Fruit fly (Drosophila melanogaster) whole organism, embryonic: ENCODE results near the gene CG43401.

Experiments
- BEAF-32 ChIP-seq: fragments of 200-800 bp; sonication (Bioruptor generic); optimal IDR thresholded peaks from 3 replicates; lab custom pipeline; 2017; ENCODE audit warnings: missing biosample characterization, missing genetic modification characterization, mild to moderate bottlenecking, moderate library complexity, missing genetic modification reagents
- CG11093 ChIP-seq: fragments of 200-800 bp; sonication (Bioruptor generic); IDR thresholded peaks from 3 replicates; pipeline ENCODE4 v1.3.6; 2022; ENCODE audit warnings: missing biosample characterization, missing genetic modification characterization
- CG11456 ChIP-seq: fragments of 200-800 bp; sonication (Bioruptor generic); IDR thresholded peaks from 3 replicates; pipeline ENCODE4 v1.3.6; 2022; ENCODE audit warnings: missing biosample characterization, missing genetic modification characterization
- CG12391 ChIP-seq: fragments of 200-800 bp; sonication (Bioruptor generic); optimal IDR thresholded peaks from 3 replicates; lab custom pipeline; 2018; ENCODE audit warnings: missing biosample characterization, mild to moderate bottlenecking, missing genetic modification characterization, moderate library complexity
- CG14860 ChIP-seq: fragments of 200-800 bp; sonication (Bioruptor generic); IDR thresholded peaks from 3 replicates; pipeline ENCODE4 v1.3.6; 2022; ENCODE audit warnings: missing biosample characterization, missing genetic modification characterization; ENCODE audit not compliant: partially characterized antibody
- CG17328 ChIP-seq: fragments of 200-800 bp; sonication (Bioruptor generic); IDR thresholded peaks from 2 replicates; pipeline ENCODE4 v1.3.6; 2022; ENCODE audit warnings: missing biosample characterization, missing genetic modification characterization
- CG17612 ChIP-seq: fragments of 200-800 bp; sonication (Bioruptor generic); IDR thresholded peaks from 2 replicates; pipeline ENCODE4 v1.3.6; 2022; ENCODE audit warnings: missing biosample characterization, missing genetic modification characterization
- CG18599 ChIP-seq: fragments of 200-800 bp; sonication (Bioruptor generic); optimal IDR thresholded peaks from 3 replicates; lab custom pipeline; 2017; ENCODE audit warnings: missing biosample characterization, missing genetic modification characterization, mild to moderate bottlenecking, moderate library complexity, missing genetic modification reagents
- CG2712 ChIP-seq: fragments of 200-800 bp; optimal IDR thresholded peaks from 3 replicates; lab custom pipeline; 2019; ENCODE audit warnings: missing biosample characterization, mild to moderate bottlenecking, missing genetic modification characterization, moderate library complexity
- CG32532 ChIP-seq: fragments of 200-800 bp; sonication (Bioruptor generic); IDR thresholded peaks from 2 replicates; pipeline ENCODE4 v1.3.6; 2022; ENCODE audit warnings: missing biosample characterization, missing genetic modification characterization
- CG4404 ChIP-seq: fragments of 200-800 bp; sonication (Bioruptor generic); IDR thresholded peaks from 2 replicates; pipeline ENCODE4 v1.3.6; 2022; ENCODE audit warnings: missing biosample characterization, missing genetic modification characterization
- CG7786 ChIP-seq: fragments of 200-800 bp; sonication (Bioruptor generic); optimal IDR thresholded peaks from 2 replicates; lab custom pipeline; 2016; ENCODE audit warnings: missing biosample characterization, missing genetic modification characterization
- CG8290 ChIP-seq, 3 experiments: fragments of 200-800 bp; sonication (Bioruptor generic); optimal IDR thresholded peaks; 2 replicates each; lab custom pipeline; 2016 to 2019; ENCODE audit warnings: missing biosample characterization in 3 of 3, missing genetic modification characterization in 3 of 3, mild to moderate bottlenecking in 2 of 3, moderate library complexity in 1 of 3
- CG9727 ChIP-seq: fragments of 200-800 bp; sonication (Bioruptor generic); optimal IDR thresholded peaks from 3 replicates; lab custom pipeline; 2017; ENCODE audit warnings: missing biosample characterization, mild to moderate bottlenecking, missing genetic modification characterization
- D ChIP-seq, 2 experiments: fragments of 200-800 bp in 1 of 2; fragments of >200 bp in 1 of 2; sonication (Bioruptor generic) in 1 of 2; optimal IDR thresholded peaks; 2 replicates in 1 of 2; 3 replicates in 1 of 2; lab custom pipeline; 2017; ENCODE audit warnings: mild to moderate bottlenecking in 1 of 2, missing biosample characterization in 1 of 2, missing genetic modification characterization in 1 of 2, missing genetic modification reagents in 1 of 2
- Ets65A ChIP-seq: fragments of 200-800 bp; sonication (Bioruptor generic); peaks from one replicate; lab custom pipeline; 2016; ENCODE audit warnings: missing biosample characterization, missing genetic modification characterization
- Fer2 ChIP-seq: fragments of 200-800 bp; sonication (Bioruptor generic); optimal IDR thresholded peaks from 2 replicates; lab custom pipeline; 2018; ENCODE audit warnings: missing biosample characterization, mild to moderate bottlenecking, missing genetic modification characterization, moderate library complexity
- Med ChIP-seq: fragments of 200-800 bp; sonication (Bioruptor generic); peaks from one replicate; lab custom pipeline; 2016; ENCODE audit warnings: missing biosample characterization, missing genetic modification characterization, mild to moderate bottlenecking, inconsistent platforms, moderate library complexity
- Sry-δ ChIP-seq: fragments of 200-800 bp; sonication (Bioruptor generic); optimal IDR thresholded peaks from 2 replicates; lab custom pipeline; 2016; ENCODE audit warnings: missing biosample characterization, missing genetic modification characterization
- Xrp1 ChIP-seq: fragments of 200-800 bp; sonication (Bioruptor generic); IDR thresholded peaks from 2 replicates; pipeline ENCODE4 v1.3.6; 2022; ENCODE audit warnings: missing biosample characterization, missing genetic modification characterization
- cato ChIP-seq: fragments of 200-800 bp; sonication (Bioruptor generic); optimal IDR thresholded peaks from 2 replicates; lab custom pipeline; 2016; ENCODE audit warnings: missing biosample characterization, missing genetic modification characterization, borderline replicate concordance
- gem ChIP-seq: fragments of 200-800 bp; sonication (Bioruptor generic); optimal IDR thresholded peaks from 2 replicates; lab custom pipeline; 2019; ENCODE audit warnings: missing biosample characterization, mild to moderate bottlenecking, missing genetic modification characterization, moderate library complexity
- gro ChIP-seq: fragments of 200-800 bp; sonication (Bioruptor generic); optimal IDR thresholded peaks from 2 replicates; lab custom pipeline; 2016; ENCODE audit warnings: missing biosample characterization, missing genetic modification characterization
- lola ChIP-seq, 3 experiments: fragments of >200 bp in 2 of 3; fragments of 200-800 bp in 1 of 3; sonication (Bioruptor generic) in 1 of 3; optimal IDR thresholded peaks; 2 replicates each; lab custom pipeline; 2017 to 2019; ENCODE audit warnings: missing biosample characterization in 3 of 3, missing genetic modification characterization in 3 of 3, mild to moderate bottlenecking in 1 of 3, moderate library complexity in 1 of 3
- prd ChIP-seq, 3 experiments: fragments of >200 bp in 2 of 3; fragments of 200-800 bp in 1 of 3; sonication (Bioruptor generic) in 1 of 3; optimal IDR thresholded peaks in 2 of 3; IDR thresholded peaks in 1 of 3; 2 replicates in 2 of 3; 3 replicates in 1 of 3; pipeline versions ENCODE4 v1.3.6 to Lab custom; 2017 to 2022; ENCODE audit warnings: missing biosample characterization in 1 of 3, missing genetic modification characterization in 1 of 3
- row ChIP-seq: fragments of 200-800 bp; sonication (Bioruptor generic); IDR thresholded peaks from 3 replicates; pipeline ENCODE4 v1.3.6; 2022; ENCODE audit warnings: missing biosample characterization, missing genetic modification characterization
- sens ChIP-seq: fragments of 200-800 bp; sonication (Bioruptor generic); peaks from one replicate; lab custom pipeline; 2016; ENCODE audit warnings: missing biosample characterization, missing genetic modification characterization
- sens-2 ChIP-seq: fragments of 200-800 bp; sonication (Bioruptor generic); IDR thresholded peaks from 2 replicates; pipeline ENCODE4 v1.3.6; 2022; ENCODE audit warnings: missing biosample characterization, missing genetic modification characterization
- stwl ChIP-seq: fragments of 200-800 bp; sonication (Bioruptor generic); optimal IDR thresholded peaks from 3 replicates; lab custom pipeline; 2018; ENCODE audit warnings: missing biosample characterization, mild to moderate bottlenecking, missing genetic modification characterization, moderate library complexity
- zen ChIP-seq: fragments of 200-800 bp; sonication (Bioruptor generic); optimal IDR thresholded peaks from 3 replicates; lab custom pipeline; 2018; ENCODE audit warnings: missing biosample characterization, mild to moderate bottlenecking, missing genetic modification characterization, moderate library complexity

CG43401 gene

dm6 chr2L:1476872-1477503 lies 48.7 kb downstream of the CG43401 start:
- TF ChIP-seq gro (GFP tag; lab: Kevin White, UChicago) (no peak), Med (peak; percentile 63), CG11093 (0 out of 3 replicates have a peak, but pooled peaks have one; percentile 29), Ets65A (GFP tag; lab: Kevin White, UChicago) (peak; percentile 71)
- TF ChIP-seq, all 482 proteins: peak for 3

dm6 chr2L:1478488-1478887 lies 50.2 kb downstream of the CG43401 start:
- TF ChIP-seq gem (tag; lab: Kevin White, UChicago) (no peak), sens (GFP tag; lab: Kevin White, UChicago) (peak; percentile 80), CG2712 (tag; lab: Kevin White, UChicago) (peak; percentile 35), lola (GFP tag; optimal IDR thresholded peaks at IDR 0.05; lab: Kevin White, UChicago) (peak in 1 of 3 experiments; percentile 3), zen (tag; lab: Kevin White, UChicago) (peak; percentile 9), CG12391 (tag; lab: Kevin White, UChicago) (peak; percentile 9), BEAF-32 (GFP tag; lab: Kevin White, UChicago) (peak; percentile 23), Fer2 (no peak), CG7786 (GFP tag; lab: Kevin White, UChicago) (no peak), Xrp1 (GFP tag; lab: Robert Waterston, UW) (0 out of 2 replicates have a peak, but pooled peaks have one; percentile 12), CG18599 (GFP tag; lab: Kevin White, UChicago) (peak; percentile 0), cato (GFP tag; lab: Kevin White, UChicago) (no peak), Sry-δ (peak; percentile 57), CG17328 (GFP tag; lab: Robert Waterston, UW) (0 out of 2 replicates have a peak, but pooled peaks have one; percentile 6), CG4404 (GFP tag; lab: Robert Waterston, UW) (peak; percentile 48), sens-2 (GFP tag; lab: Robert Waterston, UW) (no peak), CG9727 (GFP tag; lab: Kevin White, UChicago) (peak; percentile 17), CG32532 (GFP tag; lab: Robert Waterston, UW) (peak; percentile 33; the same call in 1 of the 2 replicates), stwl (peak; percentile 26), CG17612 (GFP tag; lab: Robert Waterston, UW) (peak; percentile 62; the same call in 1 of the 2 replicates), CG11456 (GFP tag; lab: Robert Waterston, UW) (0 out of 3 replicates have a peak, but pooled peaks have one; percentile 32), prd (optimal IDR thresholded peaks at IDR 0.05; lab: Kevin White, UChicago) (no peak), prd (GFP tag; IDR thresholded peaks at IDR 0.05; lab: Robert Waterston, UW) (peak; percentile 74), D (optimal IDR thresholded peaks at IDR 0.05; lab: Kevin White, UChicago) (peak; percentile 36), D (GFP tag; optimal IDR thresholded peaks at IDR 0.05; lab: Kevin White, UChicago) (no peak), row (GFP tag; lab: Robert Waterston, UW) (0 out of 3 replicates have a peak, but pooled peaks have one; percentile 14), CG14860 (GFP tag; lab: Robert Waterston, UW) (0 out of 3 replicates have a peak, but pooled peaks have one; percentile 17), CG8290 (GFP tag; optimal IDR thresholded peaks at IDR 0.05; lab: Kevin White, UChicago) (peak; percentile 12), CG8290 (tag; optimal IDR thresholded peaks at IDR 0.05; lab: Kevin White, UChicago) (peak in 1 of 2 experiments; percentile 14)
- TF ChIP-seq, all 482 proteins: peak for 21
